Worm (Caenorhabditis elegans) whole organism, young adult: ENCODE data around the gene srab-13.

Experiments used
- F33H1.4 ChIP-seq: fragments of 200-800 bp; sonication (Bioruptor generic); IDR thresholded peaks from 2 replicates; pipeline ENCODE4 v1.3.6; 2022; ENCODE audit warnings: missing genetic modification reagents, missing genetic modification characterization, missing compliant biosample characterization
- F37B4.10 ChIP-seq: fragments of 200-800 bp; sonication (Bioruptor generic); IDR thresholded peaks from 2 replicates; pipeline ENCODE4 v1.3.6; 2022; ENCODE audit warnings: missing genetic modification characterization, missing compliant biosample characterization
- F49E8.2 ChIP-seq: sonication (generic microtip); optimal IDR thresholded peaks from 3 replicates; lab custom pipeline; 2017; ENCODE audit warnings: missing genetic modification characterization, mild to moderate bottlenecking, missing compliant biosample characterization, antibody characterized with exemption, moderate library complexity; ENCODE audit not compliant: insufficient read depth
- ama-1 ChIP-seq, 3 experiments: fragments of 150-350 bp in 1 of 3; sonication (generic microtip) in 2 of 3; optimal IDR thresholded peaks; 2 replicates each; lab custom pipeline; 2014 to 2018; ENCODE audit warnings: missing biosample characterization in 2 of 3, missing genetic modification characterization in 2 of 3, missing genetic modification reagents in 2 of 3
- him-1 ChIP-seq: sonication (generic microtip); optimal IDR thresholded peaks from 2 replicates; lab custom pipeline; 2016; ENCODE audit warnings: missing genotype, missing genetic modification reagents, missing genetic modification characterization, missing compliant biosample characterization
- lir-1 ChIP-seq: fragments of 200-800 bp; sonication (Bioruptor generic); conservative IDR thresholded peaks from 2 replicates; pipeline ENCODE4 v1.3.6; 2022; ENCODE audit warnings: missing genetic modification reagents, missing genetic modification characterization, missing compliant biosample characterization
- lsl-1 ChIP-seq: fragments of 200-800 bp; sonication (Bioruptor generic); optimal IDR thresholded peaks from 2 replicates; lab custom pipeline; 2018; ENCODE audit warnings: mild to moderate bottlenecking, missing genetic modification characterization, moderate library complexity, missing compliant biosample characterization
- lsy-27 ChIP-seq: sonication (generic microtip); optimal IDR thresholded peaks from 2 replicates; lab custom pipeline; 2017; ENCODE audit warnings: missing genetic modification characterization, mild to moderate bottlenecking, missing compliant biosample characterization, antibody characterized with exemption, missing genotype, borderline replicate concordance; ENCODE audit not compliant: insufficient read depth
- mes-4 ChIP-seq: sonication (generic microtip); optimal IDR thresholded peaks from 2 replicates; lab custom pipeline; 2016; ENCODE audit warnings: missing genotype, missing genetic modification characterization, missing compliant biosample characterization
- nhr-90 ChIP-seq: sonication (generic microtip); optimal IDR thresholded peaks from 2 replicates; lab custom pipeline; 2016; ENCODE audit warnings: missing genotype, mild to moderate bottlenecking, missing genetic modification characterization, missing compliant biosample characterization
- snpc-4 ChIP-seq, 5 experiments: fragments of 150-350 bp in 1 of 5; sonication (generic microtip) in 4 of 5; optimal IDR thresholded peaks; 2 replicates each; lab custom pipeline; 2014 to 2018; ENCODE audit warnings: missing genetic modification characterization in 5 of 5, missing biosample characterization in 3 of 5, antibody characterized with exemption in 2 of 5, mild to moderate bottlenecking in 2 of 5, missing compliant biosample characterization in 2 of 5, missing genotype in 2 of 5, moderate library complexity in 2 of 5, missing genetic modification reagents in 1 of 5
- unc-62 ChIP-seq: fragments of 150-350 bp; optimal IDR thresholded peaks from 2 replicates; lab custom pipeline; 2014; ENCODE audit warnings: missing biosample characterization, missing genetic modification reagents, missing genetic modification characterization
- xnd-1 ChIP-seq: sonication (generic microtip); optimal IDR thresholded peaks from 2 replicates; lab custom pipeline; 2016; ENCODE audit warnings: missing genotype, missing genetic modification reagents, missing genetic modification characterization, missing compliant biosample characterization
- ztf-28 ChIP-seq: fragments of 200-800 bp; sonication (Bioruptor generic); IDR thresholded peaks from 2 replicates; pipeline ENCODE4 v1.3.6; 2022; ENCODE audit warnings: missing genetic modification reagents, missing genetic modification characterization, missing compliant biosample characterization

- TF ChIP-seq F49E8.2 (tag; lab: Kevin White, UChicago) (no peak), snpc-4 (GFP tag; optimal IDR thresholded peaks at IDR 0.05; lab: Kevin White, UChicago) (no peak), snpc-4 (tag; optimal IDR thresholded peaks at IDR 0.05; lab: Kevin White, UChicago) (no peak), ama-1 (optimal IDR thresholded peaks at IDR 0.05; lab: Kevin White, UChicago) (no peak), ama-1 (GFP tag; optimal IDR thresholded peaks at IDR 0.05; lab: Kevin White, UChicago) (no peak), F33H1.4 (GFP tag; lab: Robert Waterston, UW) (no peak), F37B4.10 (GFP tag; lab: Robert Waterston, UW) (no peak), lsy-27 (tag; lab: Kevin White, UChicago) (no peak), nhr-90 (tag; lab: Kevin White, UChicago) (no peak), him-1 (tag; lab: Kevin White, UChicago) (no peak), lsl-1 (GFP tag; lab: Kevin White, UChicago) (no peak), unc-62 (GFP tag; lab: Kevin White, UChicago) (no peak), ztf-28 (GFP tag; lab: Robert Waterston, UW) (no peak), mes-4 (tag; lab: Kevin White, UChicago) (no peak), lir-1 (GFP tag; lab: Robert Waterston, UW) (no peak), xnd-1 (tag; lab: Kevin White, UChicago) (no peak)
Measured at ce11 chrV:2018689-2019088, 9.0 kb downstream of the srab-13 start, which contains the start of gene F59A7.14.
